Fruit fly (Drosophila melanogaster): ENCODE data around the gene ghi.

DNA sequence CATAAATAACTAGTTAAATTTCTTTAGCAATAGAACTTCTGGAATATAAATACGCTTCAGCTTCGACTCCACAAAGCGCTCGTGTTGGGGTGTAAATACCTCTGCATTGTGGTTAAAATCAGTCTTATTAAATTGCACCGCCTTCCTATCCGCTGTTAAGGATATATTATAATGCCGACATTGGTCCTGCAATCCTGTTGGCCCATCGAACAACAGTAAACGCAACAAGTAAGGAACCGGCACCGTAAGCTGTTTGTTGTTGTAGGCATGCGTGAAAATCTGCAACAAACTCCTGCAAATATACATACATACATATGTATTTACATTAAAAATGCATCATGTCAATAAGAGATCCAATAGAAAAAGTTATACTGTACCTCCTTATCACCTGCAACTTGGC, 4.7 kb downstream of the ghi start:
- TF ChIP-seq CG8478 (optimal IDR thresholded peaks at IDR 0.05) (no peak), CTCF (optimal IDR thresholded peaks at IDR 0.05) (no peak)
